Worm (Caenorhabditis elegans): ENCODE results near the gene F16G10.7.

DNA sequence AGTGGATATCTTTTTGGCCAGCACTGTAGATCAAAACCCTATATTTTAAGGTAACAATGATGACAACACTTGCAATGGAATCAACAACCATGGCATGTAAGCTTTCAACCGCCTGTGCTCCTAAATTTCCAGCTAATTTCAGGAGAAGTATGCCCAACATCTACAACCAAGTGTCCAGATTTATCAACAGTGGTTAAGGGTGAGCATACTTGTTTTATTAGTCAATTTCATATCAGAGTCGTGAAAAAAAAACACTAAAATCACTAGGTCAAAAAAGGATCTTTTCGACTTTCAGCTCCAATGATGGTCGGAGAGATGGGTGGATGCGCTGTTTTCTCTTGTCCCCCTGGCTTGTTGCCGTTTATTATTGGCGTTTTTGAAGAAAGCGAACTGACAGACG lies 23.9 kb upstream of the F16G10.7 start, which contains the start of gene F16G10.1:
- no peak for TF ChIP-seq ama-1 (optimal IDR thresholded peaks at IDR 0.05)
- no peak for TF ChIP-seq nhr-76 (tag; optimal IDR thresholded peaks at IDR 0.05)
- TF ChIP-seq fos-1 (tag; optimal IDR thresholded peaks at IDR 0.05) = no peak
- TF ChIP-seq unc-39 (tag; optimal IDR thresholded peaks at IDR 0.05) = no peak
- no peak for TF ChIP-seq elt-3 (tag; optimal IDR thresholded peaks at IDR 0.05)
- no peak for TF ChIP-seq lin-15B (tag; optimal IDR thresholded peaks at IDR 0.05)
- no peak for TF ChIP-seq tbx-2 (tag; optimal IDR thresholded peaks at IDR 0.05)
- TF ChIP-seq nhr-11 (tag; optimal IDR thresholded peaks at IDR 0.05) = no peak
- no peak for TF ChIP-seq nhr-77 (tag; optimal IDR thresholded peaks at IDR 0.05)
- no peak for TF ChIP-seq ceh-82 (tag; optimal IDR thresholded peaks at IDR 0.05)
- TF ChIP-seq lin-39 (tag; optimal IDR thresholded peaks at IDR 0.05) = no peak
